Worm (Caenorhabditis elegans): ENCODE data around the gene F48E8.8.

DNA sequence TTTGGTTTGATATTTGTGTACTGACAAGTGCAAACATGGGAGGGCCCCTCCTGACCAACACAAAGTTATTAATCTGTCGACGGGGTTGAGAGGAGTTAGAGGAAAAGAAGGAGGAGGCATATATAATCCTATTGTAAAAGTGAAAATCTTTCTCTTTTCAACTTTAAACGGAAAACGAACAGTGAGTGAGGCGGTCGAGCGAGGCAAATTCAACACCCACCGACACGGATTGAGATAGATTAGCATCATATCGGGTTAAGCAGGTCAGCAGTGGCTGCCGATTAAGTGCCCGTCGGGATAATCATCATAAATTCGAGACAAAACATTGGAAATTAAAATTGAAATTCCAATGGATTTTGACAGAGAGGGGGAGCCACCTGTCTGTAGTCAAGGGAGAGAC is 13.3 kb downstream of the F48E8.8 start:
- no peak for TF ChIP-seq him-1 (tag; optimal IDR thresholded peaks at IDR 0.05)
- TF ChIP-seq dao-5 (tag; optimal IDR thresholded peaks at IDR 0.05) = no peak
- no peak for TF ChIP-seq W03F9.2 (tag; optimal IDR thresholded peaks at IDR 0.05)

All from whole organism, L4/young adult.